Fruit fly (Drosophila melanogaster): ENCODE data around the gene baz.

Gene baz

dm6 chrX:17237421-17237820, 77.6 kb downstream of the baz start (continued):
- TF ChIP-seq Dif (GFP tag; optimal IDR thresholded peaks at IDR 0.05; ENCODE audit: partially characterized antibody) = no peak
- peak; percentile 42 for TF ChIP-seq psq (GFP tag; optimal IDR thresholded peaks at IDR 0.05)
- TF ChIP-seq foxo (GFP tag; optimal IDR thresholded peaks at IDR 0.05) = peak in 1 of 2 experiments; percentile 18
- TF ChIP-seq CG32264 (GFP tag; optimal IDR thresholded peaks at IDR 0.05) = no peak
- TF ChIP-seq N (GFP tag; optimal IDR thresholded peaks at IDR 0.05) = no peak
- no peak for TF ChIP-seq Mio (GFP tag; optimal IDR thresholded peaks at IDR 0.05)

- TF ChIP-seq rgr (GFP tag; optimal IDR thresholded peaks at IDR 0.05) (peak; percentile 32), psq (GFP tag; optimal IDR thresholded peaks at IDR 0.05) (no peak), Dif (GFP tag; optimal IDR thresholded peaks at IDR 0.05; ENCODE audit: partially characterized antibody) (no peak)
Measured at dm6 chrX:17244854-17245253, 85.0 kb downstream of the baz start, which contains the start of gene CG8915. TSS of gene CG8915 (minus strand) at chrX:17245001.

dm6 chrX:17246916-17247315, 87.1 kb downstream of the baz start, which contains the start of gene CG42854:
TSS of gene CG42854 (minus strand) at chrX:17247016.
- TF ChIP-seq brk (GFP tag; optimal IDR thresholded peaks at IDR 0.05) (no peak), Myc (optimal IDR thresholded peaks at IDR 0.05) (no peak), CG9705 (GFP tag; optimal IDR thresholded peaks at IDR 0.05) (no peak), foxo (GFP tag; optimal IDR thresholded peaks at IDR 0.05) (no peak), CG32264 (GFP tag; optimal IDR thresholded peaks at IDR 0.05) (no peak), Vsx2 (GFP tag; optimal IDR thresholded peaks at IDR 0.05; ENCODE audit: partially characterized antibody) (no peak), Hr78 (GFP tag; optimal IDR thresholded peaks at IDR 0.05) (no peak), dmrt93B (GFP tag; optimal IDR thresholded peaks at IDR 0.05) (no peak), h (GFP tag; optimal IDR thresholded peaks at IDR 0.05) (no peak), fru (GFP tag; optimal IDR thresholded peaks at IDR 0.05) (no peak), dl (GFP tag; optimal IDR thresholded peaks at IDR 0.05; ENCODE audit: insufficient read depth in 1 of 2, partially characterized antibody in 2 of 2) (no peak), ey (GFP tag; optimal IDR thresholded peaks at IDR 0.05) (no peak), Hnf4 (GFP tag; optimal IDR thresholded peaks at IDR 0.05) (no peak), sage (GFP tag; optimal IDR thresholded peaks at IDR 0.05) (no peak), Dif (GFP tag; optimal IDR thresholded peaks at IDR 0.05; ENCODE audit: partially characterized antibody) (no peak), tai (GFP tag; optimal IDR thresholded peaks at IDR 0.05) (no peak), usp (GFP tag; optimal IDR thresholded peaks at IDR 0.05) (no peak)

- no peak for TF ChIP-seq sage (GFP tag; optimal IDR thresholded peaks at IDR 0.05)
- TF ChIP-seq Myc (optimal IDR thresholded peaks at IDR 0.05) = peak; percentile 86
Measured at dm6 chrX:17249326-17249725, 89.5 kb downstream of the baz start, which contains the start of gene CG8675. TSS of gene CG8675 (minus strand) at chrX:17249502.
